Worm (Caenorhabditis elegans): ENCODE data around the gene C18A11.3.

Gene C18A11.3

ce11 chrX:8086450-8086724 is 25.5 kb downstream of the C18A11.3 start, which contains the start of gene dao-3:
Gene dao-3 (minus strand): TSS chrX:8086550.
- no peak for TF ChIP-seq lin-26 (GFP tag; IDR thresholded peaks at IDR 0.05)
- TF ChIP-seq him-1 (tag; optimal IDR thresholded peaks at IDR 0.05), result no peak
- TF ChIP-seq Y53G8AR.9 (GFP tag; conservative IDR thresholded peaks at IDR 0.05), result no peak
- TF ChIP-seq hlh-12 (tag; optimal IDR thresholded peaks at IDR 0.05), result no peak
- TF ChIP-seq ztf-25 (GFP tag; IDR thresholded peaks at IDR 0.05), result no peak
- TF ChIP-seq ztf-18 (tag; optimal IDR thresholded peaks at IDR 0.05), result no peak

- TF ChIP-seq K12H6.12 (tag; optimal IDR thresholded peaks at IDR 0.05), result no peak
- 0 out of 2 replicates have a peak, but pooled peaks have one; percentile 18 for TF ChIP-seq let-526 (GFP tag; IDR thresholded peaks at IDR 0.05)
- TF ChIP-seq lir-1 (GFP tag; conservative IDR thresholded peaks at IDR 0.05), result no peak
- TF ChIP-seq atf-7 (tag; optimal IDR thresholded peaks at IDR 0.05), result peak; percentile 13
- TF ChIP-seq F22D6.2 (tag; optimal IDR thresholded peaks at IDR 0.05), result no peak
- TF ChIP-seq lin-54 (GFP tag; optimal IDR thresholded peaks at IDR 0.05), result no peak
- peak; percentile 9 for TF ChIP-seq chd-7 (tag; optimal IDR thresholded peaks at IDR 0.05)
- peak; percentile 64; the same call in 1 of the 2 replicates for TF ChIP-seq B0336.3 (GFP tag; IDR thresholded peaks at IDR 0.05)
- 0 out of 2 replicates have a peak, but pooled peaks have one; percentile 9 for TF ChIP-seq ceh-40 (GFP tag; IDR thresholded peaks at IDR 0.05)
- no peak for TF ChIP-seq madf-10 (tag; optimal IDR thresholded peaks at IDR 0.05)
- 0 out of 2 replicates have a peak, but pooled peaks have one; percentile 17 for TF ChIP-seq nfyb-1 (GFP tag; IDR thresholded peaks at IDR 0.05)
- peak; percentile 29; the same call in 1 of the 2 replicates for TF ChIP-seq K11D2.4 (GFP tag; IDR thresholded peaks at IDR 0.05)
- TF ChIP-seq aptf-3 (GFP tag; IDR thresholded peaks at IDR 0.05), result no peak
- no peak for TF ChIP-seq B0035.1 (tag; optimal IDR thresholded peaks at IDR 0.05)
- TF ChIP-seq ztf-26 (tag; optimal IDR thresholded peaks at IDR 0.05), result no peak
- peak; percentile 66; the same call in 1 of the 2 replicates for TF ChIP-seq Y53G8AR.9 (GFP tag; conservative IDR thresholded peaks at IDR 0.05)
- peak; percentile 39; the same call in 1 of the 2 replicates for TF ChIP-seq ekl-4 (GFP tag; IDR thresholded peaks at IDR 0.05)
- TF ChIP-seq hmg-20 (GFP tag; IDR thresholded peaks at IDR 0.05), result 0 out of 2 replicates have a peak, but pooled peaks have one; percentile 10
- no peak for TF ChIP-seq unc-130 (GFP tag; optimal IDR thresholded peaks at IDR 0.05)
- TF ChIP-seq sptf-2 (GFP tag; optimal IDR thresholded peaks at IDR 0.05), result no peak
- 0 out of 2 replicates have a peak, but pooled peaks have one; percentile 10 for TF ChIP-seq mcd-1 (GFP tag; IDR thresholded peaks at IDR 0.05)
- peak; percentile 54 for TF ChIP-seq repo-1 (tag; optimal IDR thresholded peaks at IDR 0.05)
Measured at ce11 chrX:8086725-8087641, 26.1 kb downstream of the C18A11.3 start.

- no peak for TF ChIP-seq Y53G8AR.9 (GFP tag; conservative IDR thresholded peaks at IDR 0.05)
- TF ChIP-seq fkh-3 (tag; optimal IDR thresholded peaks at IDR 0.05), result no peak
- TF ChIP-seq hmg-1.2 (GFP tag; IDR thresholded peaks at IDR 0.05), result no peak
- TF ChIP-seq ZK185.1 (tag; optimal IDR thresholded peaks at IDR 0.05; ENCODE audit: poor library complexity, severe bottlenecking), result no peak
- TF ChIP-seq cebp-1 (GFP tag; IDR thresholded peaks at IDR 0.05), result no peak
- no peak for TF ChIP-seq cebp-1 (tag; optimal IDR thresholded peaks at IDR 0.05)
- no peak for TF ChIP-seq madf-10 (tag; optimal IDR thresholded peaks at IDR 0.05)
- no peak for TF ChIP-seq B0336.3 (GFP tag; IDR thresholded peaks at IDR 0.05)
- no peak for TF ChIP-seq mes-4 (tag; optimal IDR thresholded peaks at IDR 0.05)
- TF ChIP-seq attf-6 (GFP tag; IDR thresholded peaks at IDR 0.05), result no peak
- TF ChIP-seq unc-62 (GFP tag; optimal IDR thresholded peaks at IDR 0.05), result no peak
- TF ChIP-seq F52B5.7 (tag; optimal IDR thresholded peaks at IDR 0.05), result no peak
- no peak for TF ChIP-seq hlh-12 (tag; optimal IDR thresholded peaks at IDR 0.05)
Measured at ce11 chrX:8088474-8088873, 27.6 kb downstream of the C18A11.3 start, which contains the start of gene vem-1. Gene vem-1 (minus strand): TSS chrX:8088574.
